Fruit fly (Drosophila melanogaster) whole organism, prepupa: Measurements from ENCODE around the gene pan.

Experiments used
- CG6792 ChIP-seq: fragments of 200-800 bp; sonication (Bioruptor generic); optimal IDR thresholded peaks from 3 replicates; lab custom pipeline; 2016; ENCODE audit warnings: missing biosample characterization, missing genetic modification characterization
- CG7368 ChIP-seq: fragments of 200-800 bp; sonication (Bioruptor generic); optimal IDR thresholded peaks from 3 replicates; lab custom pipeline; 2016; ENCODE audit warnings: missing biosample characterization, missing genetic modification characterization
- CG8632 ChIP-seq: fragments of 200-800 bp; sonication (Bioruptor generic); optimal IDR thresholded peaks from 3 replicates; lab custom pipeline; 2016; ENCODE audit warnings: missing biosample characterization, missing genetic modification characterization
- Hr39 ChIP-seq: fragments of 200-800 bp; sonication (Bioruptor generic); optimal IDR thresholded peaks from 2 replicates; lab custom pipeline; 2016; ENCODE audit warnings: missing biosample characterization, missing genetic modification characterization
- Sox102F ChIP-seq: fragments of 200-800 bp; sonication (Bioruptor generic); optimal IDR thresholded peaks from 2 replicates; lab custom pipeline; 2016; ENCODE audit warnings: missing biosample characterization, mild to moderate bottlenecking, missing genetic modification characterization
- svp ChIP-seq: fragments of 200-800 bp; sonication (Bioruptor generic); peaks from one replicate; lab custom pipeline; 2016; ENCODE audit warnings: missing biosample characterization, missing genetic modification characterization

DNA sequence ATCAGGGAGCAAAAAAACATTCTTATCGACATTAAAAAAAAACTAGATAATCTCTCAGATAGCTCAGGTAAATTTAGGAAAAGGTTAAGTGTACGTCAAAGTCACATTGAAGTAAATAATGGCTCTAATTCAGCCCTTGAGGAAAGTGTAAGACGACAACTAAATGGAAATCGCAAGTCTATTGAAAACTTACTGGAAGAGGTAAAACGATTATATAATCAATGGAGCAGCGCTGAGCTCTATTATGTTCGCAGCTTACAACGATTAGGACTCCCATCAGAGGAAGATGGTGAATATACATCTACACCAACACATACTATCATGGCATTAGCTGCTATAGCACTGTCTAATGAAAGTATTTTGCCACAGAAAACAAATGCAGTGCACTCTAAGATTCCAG, 22.9 kb downstream of the pan start:
- TF ChIP-seq svp (GFP tag; lab: Kevin White, UChicago) = no peak
- TF ChIP-seq CG7368 (GFP tag; lab: Kevin White, UChicago) = no peak
- TF ChIP-seq CG6792 = no peak
- TF ChIP-seq CG8632 = no peak
- no peak for TF ChIP-seq Hr39 (GFP tag; lab: Kevin White, UChicago)
- no peak for TF ChIP-seq Sox102F (GFP tag; lab: Kevin White, UChicago)
